Fruit fly (Drosophila melanogaster) whole organism, adult: Measurements from ENCODE around the gene slif.

ENCODE experiments used
- CG11617 ChIP-seq: fragments of 200-800 bp; sonication (Bioruptor generic); optimal IDR thresholded peaks from 2 replicates; lab custom pipeline; 2017; ENCODE audit warnings: mild to moderate bottlenecking, missing biosample characterization, missing genetic modification reagents, missing genetic modification characterization
- CG12768 ChIP-seq: fragments of 200-800 bp; sonication (Bioruptor generic); optimal IDR thresholded peaks from 2 replicates; lab custom pipeline; 2017; ENCODE audit warnings: missing biosample characterization, missing genetic modification characterization, mild to moderate bottlenecking, moderate library complexity, missing genetic modification reagents
- CG14711 ChIP-seq: fragments of 200-800 bp; sonication (Bioruptor generic); optimal IDR thresholded peaks from 2 replicates; lab custom pipeline; 2018; ENCODE audit warnings: missing biosample characterization, mild to moderate bottlenecking, missing genetic modification characterization, moderate library complexity
- CG1620 ChIP-seq: fragments of 200-800 bp; sonication (Bioruptor generic); optimal IDR thresholded peaks from 2 replicates; lab custom pipeline; 2016; ENCODE audit warnings: missing biosample characterization, missing genetic modification characterization
- CG33017 ChIP-seq: fragments of 200-800 bp; sonication (Bioruptor generic); optimal IDR thresholded peaks from 2 replicates; lab custom pipeline; 2018; ENCODE audit warnings: missing biosample characterization, mild to moderate bottlenecking, missing genetic modification characterization, moderate library complexity
- CG5204 ChIP-seq: fragments of 200-800 bp; sonication (Bioruptor generic); optimal IDR thresholded peaks from 2 replicates; lab custom pipeline; 2016; ENCODE audit warnings: missing biosample characterization, missing genetic modification characterization
- CG7045 ChIP-seq: fragments of 200-800 bp; sonication (Bioruptor generic); optimal IDR thresholded peaks from 2 replicates; lab custom pipeline; 2017; ENCODE audit warnings: missing biosample characterization, mild to moderate bottlenecking, missing genetic modification characterization
- CG7101 ChIP-seq: fragments of 200-800 bp; sonication (Bioruptor generic); optimal IDR thresholded peaks from 2 replicates; lab custom pipeline; 2018; ENCODE audit warnings: missing biosample characterization, mild to moderate bottlenecking, missing genetic modification characterization, moderate library complexity
- Clk ChIP-seq: fragments of 200-800 bp; sonication (Bioruptor generic); optimal IDR thresholded peaks from 2 replicates; lab custom pipeline; 2017; ENCODE audit warnings: missing biosample characterization, missing genetic modification characterization
- Crg-1 ChIP-seq: fragments of 200-800 bp; sonication (Bioruptor generic); optimal IDR thresholded peaks from 2 replicates; lab custom pipeline; 2016; ENCODE audit warnings: missing biosample characterization, missing genetic modification characterization
- Hr96 ChIP-seq: fragments of 200-800 bp; sonication (Bioruptor generic); optimal IDR thresholded peaks from 2 replicates; lab custom pipeline; 2016; ENCODE audit warnings: missing biosample characterization, missing genetic modification characterization
- Mnt ChIP-seq: fragments of 200-800 bp; sonication (Bioruptor generic); optimal IDR thresholded peaks from 2 replicates; lab custom pipeline; 2016; ENCODE audit warnings: missing biosample characterization, mild to moderate bottlenecking, missing genetic modification characterization
- bab1 ChIP-seq: fragments of 200-800 bp; sonication (Bioruptor generic); optimal IDR thresholded peaks from 3 replicates; lab custom pipeline; 2019; ENCODE audit warnings: missing biosample characterization, mild to moderate bottlenecking, missing genetic modification characterization, moderate library complexity
- cic ChIP-seq: fragments of 200-800 bp; sonication (Bioruptor generic); optimal IDR thresholded peaks from 2 replicates; lab custom pipeline; 2017; ENCODE audit warnings: missing biosample characterization, mild to moderate bottlenecking, missing genetic modification characterization, moderate library complexity
- cnc ChIP-seq, 2 experiments: fragments of >200 bp; optimal IDR thresholded peaks; 2 replicates each; lab custom pipeline; 2017
- kay ChIP-seq: fragments of 200-800 bp; sonication (Bioruptor generic); peaks from one replicate; lab custom pipeline; 2016; ENCODE audit warnings: missing biosample characterization, missing genetic modification characterization, borderline replicate concordance
- ovo ChIP-seq: fragments of 200-800 bp; sonication (Bioruptor generic); optimal IDR thresholded peaks from 2 replicates; lab custom pipeline; 2016; ENCODE audit warnings: missing biosample characterization, missing genetic modification characterization
- pad ChIP-seq: fragments of 200-800 bp; sonication (Bioruptor generic); optimal IDR thresholded peaks from 3 replicates; lab custom pipeline; 2017; ENCODE audit warnings: missing biosample characterization, missing genetic modification characterization, mild to moderate bottlenecking, moderate library complexity, missing genetic modification reagents
- tj ChIP-seq: fragments of 200-800 bp; sonication (Bioruptor generic); optimal IDR thresholded peaks from 3 replicates; lab custom pipeline; 2017; ENCODE audit warnings: missing biosample characterization, mild to moderate bottlenecking, missing genetic modification characterization, moderate library complexity
- toe ChIP-seq: fragments of 200-800 bp; sonication (Bioruptor generic); optimal IDR thresholded peaks from 2 replicates; lab custom pipeline; 2016; ENCODE audit warnings: missing biosample characterization, missing genetic modification characterization

Gene slif

dm6 chr3L:22860487-22860886, 20.4 kb upstream of the slif start, which contains the start of gene CG13239:
Gene CG13239 (plus strand): TSS chr3L:22860787.
- no peak for TF ChIP-seq CG1620 (GFP tag; lab: Kevin White, UChicago)
- TF ChIP-seq ovo (GFP tag; lab: Kevin White, UChicago): no peak
- TF ChIP-seq CG7101 (tag; lab: Kevin White, UChicago): no peak
- TF ChIP-seq pad (GFP tag; lab: Kevin White, UChicago): no peak
- no peak for TF ChIP-seq tj (GFP tag; lab: Kevin White, UChicago)
- no peak for TF ChIP-seq toe (GFP tag; lab: Kevin White, UChicago)
- TF ChIP-seq CG7045: no peak
- TF ChIP-seq Hr96: no peak
- TF ChIP-seq CG12768: no peak
- TF ChIP-seq CG5204 (GFP tag; lab: Kevin White, UChicago): no peak
- no peak for TF ChIP-seq kay
- TF ChIP-seq cnc (optimal IDR thresholded peaks at IDR 0.05; lab: Kevin White, UChicago): no peak
- no peak for TF ChIP-seq CG33017 (tag; lab: Kevin White, UChicago)
- TF ChIP-seq Clk (GFP tag; lab: Kevin White, UChicago): no peak
- TF ChIP-seq cic (GFP tag; lab: Kevin White, UChicago): no peak
- no peak for TF ChIP-seq Mnt (GFP tag; lab: Kevin White, UChicago)
- TF ChIP-seq CG11617 (GFP tag; lab: Kevin White, UChicago): no peak

DNA sequence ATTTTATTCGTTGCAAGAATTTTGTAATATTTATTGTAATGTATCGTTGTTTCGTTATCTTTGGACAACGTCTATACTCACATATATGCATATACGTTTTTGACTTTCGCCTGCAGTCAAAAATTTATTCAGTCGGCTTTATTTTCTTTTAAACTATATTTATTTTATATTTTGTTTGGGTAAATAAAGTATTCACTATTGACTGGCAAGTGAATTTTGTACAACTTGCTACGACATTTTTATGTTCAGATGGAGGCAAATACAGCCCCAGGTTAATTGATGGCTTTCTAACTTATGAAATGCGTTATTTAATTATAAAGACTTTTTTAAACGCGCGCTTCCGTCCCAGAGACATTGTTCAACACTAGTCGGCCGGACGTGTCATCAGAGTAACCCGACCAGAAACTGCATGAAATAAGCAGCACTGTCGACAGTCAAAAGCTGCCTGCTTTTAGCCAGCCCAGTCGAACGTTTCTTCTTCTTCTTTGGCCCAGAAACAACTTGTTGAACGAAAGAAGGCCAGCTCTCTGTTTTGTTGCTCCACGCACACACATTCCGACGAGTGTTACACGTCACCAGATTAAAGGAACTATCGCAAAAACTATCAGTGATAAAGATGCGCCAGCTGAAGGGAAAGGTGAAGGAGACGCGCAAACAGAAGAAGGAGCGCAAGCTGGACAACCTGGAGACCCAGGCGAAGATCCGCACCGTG, 17.3 kb upstream of the slif start, which contains the start of gene CG33169:
Gene CG33169 (plus strand): TSS at position 498 of the 712 bp plus-strand sequence.
- TF ChIP-seq CG11617 (GFP tag; lab: Kevin White, UChicago) (no peak), CG12768 (peak; percentile 87), ovo (GFP tag; lab: Kevin White, UChicago) (peak; percentile 87), bab1 (GFP tag; lab: Kevin White, UChicago) (peak; percentile 88), CG1620 (GFP tag; lab: Kevin White, UChicago) (peak; percentile 96), cnc (optimal IDR thresholded peaks at IDR 0.05; lab: Kevin White, UChicago) (no peak), CG5204 (GFP tag; lab: Kevin White, UChicago) (no peak), Hr96 (peak; percentile 80), pad (GFP tag; lab: Kevin White, UChicago) (peak; percentile 82), Mnt (GFP tag; lab: Kevin White, UChicago) (peak; percentile 89), cic (GFP tag; lab: Kevin White, UChicago) (peak; percentile 84), CG14711 (tag; lab: Kevin White, UChicago) (peak; percentile 63), CG7101 (tag; lab: Kevin White, UChicago) (peak; percentile 88), kay (peak; percentile 94), CG7045 (peak; percentile 68), Crg-1 (GFP tag; lab: Kevin White, UChicago) (peak; percentile 92), tj (GFP tag; lab: Kevin White, UChicago) (peak; percentile 45), CG33017 (tag; lab: Kevin White, UChicago) (peak; percentile 69), Clk (GFP tag; lab: Kevin White, UChicago) (peak; percentile 74), toe (GFP tag; lab: Kevin White, UChicago) (peak; percentile 77)

- peak; percentile 91 for TF ChIP-seq tj (GFP tag; lab: Kevin White, UChicago)
- TF ChIP-seq bab1 (GFP tag; lab: Kevin White, UChicago): peak; percentile 70
- TF ChIP-seq toe (GFP tag; lab: Kevin White, UChicago): no peak
- TF ChIP-seq cic (GFP tag; lab: Kevin White, UChicago): peak; percentile 21
- peak; percentile 57 for TF ChIP-seq ovo (GFP tag; lab: Kevin White, UChicago)
- no peak for TF ChIP-seq Crg-1 (GFP tag; lab: Kevin White, UChicago)
- peak; percentile 13 for TF ChIP-seq Mnt (GFP tag; lab: Kevin White, UChicago)
- peak; percentile 10 for TF ChIP-seq CG7101 (tag; lab: Kevin White, UChicago)
- peak; percentile 7 for TF ChIP-seq pad (GFP tag; lab: Kevin White, UChicago)
- TF ChIP-seq cnc (optimal IDR thresholded peaks at IDR 0.05; lab: Kevin White, UChicago): no peak
- TF ChIP-seq CG7045: no peak
Measured at dm6 chr3L:22864254-22865060, 16.4 kb upstream of the slif start, which contains the start of gene CG33170. Gene CG33170 (plus strand): TSS chr3L:22864600.

dm6 chr3L:22865061-22865418, 15.8 kb upstream of the slif start:
- TF ChIP-seq CG7101 (tag; lab: Kevin White, UChicago) (peak; percentile 34), CG33017 (tag; lab: Kevin White, UChicago) (peak; percentile 70), CG7045 (peak; percentile 45), CG14711 (tag; lab: Kevin White, UChicago) (peak; percentile 28), Mnt (GFP tag; lab: Kevin White, UChicago) (no peak), CG12768 (peak; percentile 36), CG1620 (GFP tag; lab: Kevin White, UChicago) (no peak), kay (peak; percentile 89), CG11617 (GFP tag; lab: Kevin White, UChicago) (peak; percentile 20), bab1 (GFP tag; lab: Kevin White, UChicago) (peak; percentile 16)

- TF ChIP-seq Clk (GFP tag; lab: Kevin White, UChicago) (peak; percentile 17), toe (GFP tag; lab: Kevin White, UChicago) (no peak), CG7101 (tag; lab: Kevin White, UChicago) (peak; percentile 74), CG12768 (peak; percentile 75), Hr96 (no peak), CG5204 (GFP tag; lab: Kevin White, UChicago) (no peak), Mnt (GFP tag; lab: Kevin White, UChicago) (peak; percentile 79), bab1 (GFP tag; lab: Kevin White, UChicago) (peak; percentile 70), pad (GFP tag; lab: Kevin White, UChicago) (peak; percentile 69), tj (GFP tag; lab: Kevin White, UChicago) (peak; percentile 7), CG11617 (GFP tag; lab: Kevin White, UChicago) (peak; percentile 43), ovo (GFP tag; lab: Kevin White, UChicago) (no peak), CG33017 (tag; lab: Kevin White, UChicago) (peak; percentile 57), CG14711 (tag; lab: Kevin White, UChicago) (peak; percentile 67), CG7045 (peak; percentile 56), cic (GFP tag; lab: Kevin White, UChicago) (peak; percentile 56), CG1620 (GFP tag; lab: Kevin White, UChicago) (peak; percentile 80), cnc (optimal IDR thresholded peaks at IDR 0.05; lab: Kevin White, UChicago) (no peak), Crg-1 (GFP tag; lab: Kevin White, UChicago) (peak; percentile 86), kay (no peak)
Measured at dm6 chr3L:22868070-22868469, 12.8 kb upstream of the slif start, which contains the start of gene EMC4. Gene EMC4 (minus strand): TSS chr3L:22868243.
